Fruit fly (Drosophila melanogaster) whole organism, wandering third instar larva: ENCODE measurements around the gene Indy-2.
A peak's percentile ranks its signal among the peaks of the same experiment; 100 is the strongest.

Experiments
- Abd-B ChIP-seq: fragments of >200 bp; optimal IDR thresholded peaks from 2 replicates; lab custom pipeline; 2017; ENCODE audit warnings: missing biosample characterization, missing genetic modification characterization
- CG32264 ChIP-seq: fragments of 200-800 bp; sonication (Bioruptor generic); optimal IDR thresholded peaks from 2 replicates; lab custom pipeline; 2016; ENCODE audit warnings: missing biosample characterization, missing genetic modification characterization
- CG9705 ChIP-seq: fragments of 200-800 bp; sonication (Bioruptor generic); optimal IDR thresholded peaks from 2 replicates; lab custom pipeline; 2018; ENCODE audit warnings: missing biosample characterization, mild to moderate bottlenecking, missing genetic modification characterization
- CrebA ChIP-seq: fragments of 200-800 bp; sonication (Bioruptor generic); optimal IDR thresholded peaks from 2 replicates; lab custom pipeline; 2016; ENCODE audit warnings: missing biosample characterization, mild to moderate bottlenecking, missing genetic modification characterization, borderline replicate concordance
- Dif ChIP-seq: fragments of 200-275, 200-300 bp; sonication (Bioruptor generic); optimal IDR thresholded peaks from 2 replicates; lab custom pipeline; 2018; ENCODE audit warnings: missing biosample characterization, missing genetic modification characterization; ENCODE audit not compliant: partially characterized antibody
- GATAd ChIP-seq: sonication (Bioruptor generic); optimal IDR thresholded peaks from 2 replicates; lab custom pipeline; 2016; ENCODE audit warnings: missing biosample characterization, missing genetic modification characterization
- HLH106 ChIP-seq: fragments of 200-800 bp; optimal IDR thresholded peaks from 3 replicates; lab custom pipeline; 2019; ENCODE audit warnings: missing biosample characterization, mild to moderate bottlenecking, missing genetic modification characterization, moderate library complexity
- Hnf4 ChIP-seq: fragments of 200-800 bp; sonication (Bioruptor generic); optimal IDR thresholded peaks from 2 replicates; lab custom pipeline; 2016; ENCODE audit warnings: missing biosample characterization, mild to moderate bottlenecking, missing genetic modification characterization
- Hr78 ChIP-seq: fragments of >200 bp; optimal IDR thresholded peaks from 2 replicates; lab custom pipeline; 2017; ENCODE audit warnings: missing biosample characterization, missing genetic modification characterization
- Hr83 ChIP-seq: fragments of 200-300 bp; sonication (Bioruptor generic); optimal IDR thresholded peaks from 2 replicates; lab custom pipeline; 2016; ENCODE audit warnings: missing biosample characterization, mild to moderate bottlenecking, missing genetic modification characterization, moderate library complexity; ENCODE audit not compliant: poor library complexity, severe bottlenecking
- Jra ChIP-seq: sonication (Bioruptor generic); optimal IDR thresholded peaks from 2 replicates; lab custom pipeline; 2016; ENCODE audit warnings: missing biosample characterization, missing genetic modification characterization
- Mio ChIP-seq: sonication (Bioruptor generic); optimal IDR thresholded peaks from 2 replicates; lab custom pipeline; 2016; ENCODE audit warnings: missing biosample characterization, missing genetic modification characterization
- Myc ChIP-seq: fragments of >200 bp; optimal IDR thresholded peaks from 2 replicates; lab custom pipeline; 2017
- N ChIP-seq: fragments of >200 bp; optimal IDR thresholded peaks from 2 replicates; lab custom pipeline; 2018; ENCODE audit warnings: missing biosample characterization, missing external identifiers, missing genetic modification characterization
- OdsH ChIP-seq: fragments of 200-800 bp; sonication (Bioruptor generic); optimal IDR thresholded peaks from 2 replicates; lab custom pipeline; 2016; ENCODE audit warnings: missing biosample characterization, mild to moderate bottlenecking, missing genetic modification characterization
- Rel ChIP-seq, 2 experiments: fragments of 200-800 bp; sonication (Bioruptor generic) in 1 of 2; optimal IDR thresholded peaks; 2 replicates in 1 of 2; 3 replicates in 1 of 2; lab custom pipeline; 2016 to 2019; ENCODE audit warnings: mild to moderate bottlenecking in 2 of 2, missing biosample characterization in 2 of 2, missing genetic modification characterization in 2 of 2, moderate library complexity in 1 of 2
- Sp1 ChIP-seq: fragments of 200-800 bp; sonication (Bioruptor generic); optimal IDR thresholded peaks from 3 replicates; lab custom pipeline; 2019; ENCODE audit warnings: missing biosample characterization, mild to moderate bottlenecking, missing genetic modification characterization, moderate library complexity
- Vsx2 ChIP-seq: fragments of 200-300, 225-300 bp; sonication (Bioruptor generic); optimal IDR thresholded peaks from 2 replicates; lab custom pipeline; 2018; ENCODE audit warnings: missing biosample characterization, missing genetic modification characterization; ENCODE audit not compliant: partially characterized antibody
- br ChIP-seq: fragments of 200-800 bp; sonication (Bioruptor generic); optimal IDR thresholded peaks from 2 replicates; lab custom pipeline; 2016; ENCODE audit warnings: missing biosample characterization, missing genetic modification characterization
- brk ChIP-seq: fragments of 200-800 bp; sonication (Bioruptor generic); optimal IDR thresholded peaks from 2 replicates; lab custom pipeline; 2016; ENCODE audit warnings: missing biosample characterization, mild to moderate bottlenecking, missing genetic modification characterization
- dl ChIP-seq, 2 experiments: fragments of 175-275, 200-275 bp in 1 of 2; fragments of 200-275 bp in 1 of 2; sonication (Bioruptor generic); optimal IDR thresholded peaks; lab custom pipeline; 2018; ENCODE audit warnings: mild to moderate bottlenecking in 2 of 2, missing biosample characterization in 2 of 2, missing genetic modification characterization in 2 of 2, moderate library complexity in 2 of 2; ENCODE audit not compliant: partially characterized antibody in 2 of 2, insufficient read depth in 1 of 2
- dmrt93B ChIP-seq: fragments of 200-800 bp; sonication (Bioruptor generic); optimal IDR thresholded peaks from 2 replicates; lab custom pipeline; 2018; ENCODE audit warnings: missing biosample characterization, mild to moderate bottlenecking, missing genetic modification characterization
- dsf ChIP-seq: sonication (Bioruptor generic); optimal IDR thresholded peaks from 2 replicates; lab custom pipeline; 2016; ENCODE audit warnings: missing biosample characterization, missing genetic modification characterization, borderline replicate concordance
- ey ChIP-seq: fragments of 200-800 bp; sonication (Bioruptor generic); optimal IDR thresholded peaks from 2 replicates; lab custom pipeline; 2016; ENCODE audit warnings: missing biosample characterization, missing genetic modification characterization
- foxo ChIP-seq, 2 experiments: fragments of 200-800 bp; sonication (Bioruptor generic); optimal IDR thresholded peaks; 2 replicates in 1 of 2; 3 replicates in 1 of 2; lab custom pipeline; 2016 to 2017; ENCODE audit warnings: missing biosample characterization in 2 of 2, missing genetic modification characterization in 2 of 2
- fru ChIP-seq: fragments of 200-800 bp; sonication (Bioruptor generic); optimal IDR thresholded peaks from 3 replicates; lab custom pipeline; 2016; ENCODE audit warnings: missing biosample characterization, mild to moderate bottlenecking, missing genetic modification characterization
- h ChIP-seq: fragments of 200-800 bp; sonication (Bioruptor generic); optimal IDR thresholded peaks from 3 replicates; lab custom pipeline; 2016; ENCODE audit warnings: missing biosample characterization, mild to moderate bottlenecking, missing genetic modification characterization
- jim ChIP-seq: fragments of 175-275, 200-325 bp; sonication (Bioruptor generic); optimal IDR thresholded peaks from 2 replicates; lab custom pipeline; 2016; ENCODE audit warnings: missing biosample characterization, mild to moderate bottlenecking, missing genetic modification characterization
- lola ChIP-seq: fragments of >200 bp; optimal IDR thresholded peaks from 2 replicates; lab custom pipeline; 2017; ENCODE audit warnings: missing biosample characterization, missing genetic modification characterization
- psq ChIP-seq: fragments of 200-800 bp; sonication (Bioruptor generic); optimal IDR thresholded peaks from 3 replicates; lab custom pipeline; 2017; ENCODE audit warnings: missing biosample characterization, mild to moderate bottlenecking, missing genetic modification characterization, moderate library complexity
- rgr ChIP-seq: fragments of 200-800 bp; sonication (Bioruptor generic); optimal IDR thresholded peaks from 3 replicates; lab custom pipeline; 2016; ENCODE audit warnings: missing biosample characterization, mild to moderate bottlenecking, missing genetic modification characterization
- sage ChIP-seq: fragments of 200-800 bp; sonication (Bioruptor generic); optimal IDR thresholded peaks from 2 replicates; lab custom pipeline; 2016; ENCODE audit warnings: missing biosample characterization, mild to moderate bottlenecking, missing genetic modification characterization
- sv ChIP-seq: fragments of 200-800 bp; sonication (Bioruptor generic); optimal IDR thresholded peaks from 3 replicates; lab custom pipeline; 2016; ENCODE audit warnings: missing biosample characterization, missing genetic modification characterization
- usp ChIP-seq: fragments of >200 bp; optimal IDR thresholded peaks from 2 replicates; lab custom pipeline; 2017; ENCODE audit warnings: missing biosample characterization, missing genetic modification characterization
- woc ChIP-seq: sonication (Bioruptor generic); optimal IDR thresholded peaks from 2 replicates; lab custom pipeline; 2016; ENCODE audit warnings: missing biosample characterization, mild to moderate bottlenecking, missing genetic modification characterization

Gene Indy-2

DNA sequence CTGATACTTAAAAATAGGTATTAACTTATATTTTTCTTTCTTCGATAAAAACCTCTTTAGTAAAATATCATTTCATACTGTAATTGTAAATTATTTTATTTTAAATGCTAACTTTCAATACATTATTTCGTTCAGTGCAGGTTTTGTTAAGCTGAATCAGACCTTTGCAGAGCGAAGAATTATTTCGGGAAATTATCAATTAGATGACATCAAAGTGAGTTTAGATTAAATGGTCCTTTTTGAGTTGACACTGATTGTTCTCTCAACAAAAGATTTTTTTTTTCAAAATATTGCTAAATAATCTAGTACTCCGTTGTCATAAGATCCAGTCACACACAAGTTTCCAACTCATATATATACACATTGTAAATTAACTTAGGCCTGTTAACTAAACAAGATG lies at the start of gene Indy-2, which contains the start of gene CG33934:
Gene Indy-2, plus strand, starts transcription at position 301 of the 400 bp plus-strand sequence.
Gene CG33934, plus strand, starts transcription at position 301 of the 400 bp plus-strand sequence.
- TF ChIP-seq HLH106 (tag; lab: Kevin White, UChicago) (no peak), sage (GFP tag; lab: Kevin White, UChicago) (no peak), ey (no peak), h (GFP tag; lab: Kevin White, UChicago) (no peak), lola (GFP tag; lab: Kevin White, UChicago) (no peak), CG32264 (GFP tag; lab: Kevin White, UChicago) (no peak), usp (GFP tag; lab: Kevin White, UChicago) (no peak)

DNA sequence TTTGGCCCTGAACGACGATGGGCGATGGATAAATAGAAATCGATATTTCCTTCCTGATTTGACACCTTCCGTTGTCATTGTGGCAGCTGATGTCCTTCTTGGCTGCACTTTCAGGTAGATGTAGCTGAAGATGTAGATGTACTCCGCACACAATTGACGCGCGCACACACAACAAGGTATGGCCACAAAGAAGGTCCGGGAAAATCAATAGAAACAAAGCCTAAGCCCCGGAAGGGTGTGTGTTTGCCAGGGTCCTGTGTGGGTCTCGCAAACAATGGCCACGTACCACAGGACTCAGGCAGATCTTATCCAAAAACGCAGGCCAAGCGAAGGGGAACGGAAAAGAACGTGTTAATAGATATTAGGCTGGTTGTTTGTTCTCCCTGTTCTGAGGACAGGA lies 47.1 kb upstream of the Indy-2 start:
- TF ChIP-seq sv (GFP tag; lab: Kevin White, UChicago) (no peak), Hr83 (GFP tag; lab: Kevin White, UChicago) (no peak), fru (GFP tag; lab: Kevin White, UChicago) (no peak), ey (no peak), Dif (GFP tag; lab: Kevin White, UChicago) (no peak), Hr78 (GFP tag; lab: Kevin White, UChicago) (no peak), psq (no peak), usp (GFP tag; lab: Kevin White, UChicago) (no peak), CrebA (GFP tag; lab: Kevin White, UChicago) (no peak), HLH106 (tag; lab: Kevin White, UChicago) (no peak), N (GFP tag; lab: Kevin White, UChicago) (no peak), dsf (GFP tag; lab: Kevin White, UChicago) (no peak), h (GFP tag; lab: Kevin White, UChicago) (no peak)

DNA sequence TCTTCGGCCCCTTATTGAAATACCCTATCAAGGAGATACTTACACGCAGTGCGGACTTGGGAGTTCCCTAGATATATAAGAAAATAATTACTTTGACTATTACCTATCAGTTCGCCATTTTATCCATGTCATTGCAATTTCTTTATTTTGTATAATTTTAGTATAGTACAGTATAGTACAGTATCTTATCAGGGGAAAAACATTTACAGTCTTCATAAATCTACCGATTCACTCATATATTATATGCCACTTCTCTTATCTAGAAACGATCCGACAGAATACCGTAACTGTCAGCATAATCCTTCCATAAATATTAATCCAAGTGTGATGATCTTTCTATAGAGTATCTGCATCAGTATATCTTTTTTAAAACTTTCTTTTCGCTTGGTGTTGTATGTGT lies 46.1 kb upstream of the Indy-2 start:
- no peak for TF ChIP-seq Mio (GFP tag; lab: Kevin White, UChicago)
- TF ChIP-seq dmrt93B (GFP tag; lab: Kevin White, UChicago), result no peak
- TF ChIP-seq sv (GFP tag; lab: Kevin White, UChicago), result no peak
- no peak for TF ChIP-seq Hnf4 (GFP tag; lab: Kevin White, UChicago)
- TF ChIP-seq foxo (GFP tag; optimal IDR thresholded peaks at IDR 0.05; lab: Kevin White, UChicago), result no peak
- TF ChIP-seq dl (GFP tag; optimal IDR thresholded peaks at IDR 0.05; lab: Kevin White, UChicago; ENCODE audit: insufficient read depth in 1 of 2, partially characterized antibody in 2 of 2), result no peak
- no peak for TF ChIP-seq CG32264 (GFP tag; lab: Kevin White, UChicago)
- no peak for TF ChIP-seq Hr78 (GFP tag; lab: Kevin White, UChicago)
- no peak for TF ChIP-seq Rel (GFP tag; optimal IDR thresholded peaks at IDR 0.05; lab: Kevin White, UChicago)
- TF ChIP-seq Rel (tag; optimal IDR thresholded peaks at IDR 0.05; lab: Kevin White, UChicago), result no peak
- TF ChIP-seq HLH106 (tag; lab: Kevin White, UChicago), result no peak
- TF ChIP-seq GATAd (GFP tag; lab: Kevin White, UChicago), result no peak
- TF ChIP-seq Vsx2 (GFP tag; lab: Kevin White, UChicago), result no peak

DNA sequence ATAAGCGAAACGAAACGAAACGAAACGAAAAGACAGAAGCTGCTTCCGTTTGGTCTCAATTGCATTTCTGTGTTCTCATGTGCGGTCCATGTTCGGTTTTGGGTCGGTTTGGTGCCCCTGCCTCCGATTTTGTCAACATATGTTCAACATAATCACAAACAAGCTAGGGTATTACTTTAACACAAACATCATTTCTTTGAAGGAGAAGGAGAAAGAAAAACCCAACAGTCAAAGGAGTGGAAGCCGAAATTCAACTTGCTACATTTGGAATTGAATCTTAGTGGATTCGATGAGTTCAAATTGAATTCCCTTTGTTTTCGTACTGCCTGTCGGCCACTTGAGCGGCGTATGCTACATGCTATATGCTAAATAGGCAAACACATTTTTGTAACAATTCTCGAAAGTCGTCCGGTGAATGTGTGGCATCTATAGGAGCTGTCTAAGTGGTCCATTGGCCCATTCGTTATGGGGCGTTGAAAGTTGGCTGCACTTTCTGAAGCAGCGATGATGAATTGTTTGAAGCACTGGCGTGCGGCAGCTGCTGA lies 45.0 kb upstream of the Indy-2 start:
- no peak for TF ChIP-seq ey
- no peak for TF ChIP-seq h (GFP tag; lab: Kevin White, UChicago)
- no peak for TF ChIP-seq dsf (GFP tag; lab: Kevin White, UChicago)
- TF ChIP-seq dmrt93B (GFP tag; lab: Kevin White, UChicago), result no peak
- TF ChIP-seq CrebA (GFP tag; lab: Kevin White, UChicago), result no peak
- TF ChIP-seq Myc (lab: Kevin White, UChicago), result no peak
- no peak for TF ChIP-seq lola (GFP tag; lab: Kevin White, UChicago)
- TF ChIP-seq Jra (GFP tag; lab: Kevin White, UChicago), result no peak
- TF ChIP-seq brk, result no peak
- TF ChIP-seq Hr83 (GFP tag; lab: Kevin White, UChicago), result no peak
- no peak for TF ChIP-seq psq
- TF ChIP-seq Rel (GFP tag; optimal IDR thresholded peaks at IDR 0.05; lab: Kevin White, UChicago), result no peak
- no peak for TF ChIP-seq Rel (tag; optimal IDR thresholded peaks at IDR 0.05; lab: Kevin White, UChicago)

DNA sequence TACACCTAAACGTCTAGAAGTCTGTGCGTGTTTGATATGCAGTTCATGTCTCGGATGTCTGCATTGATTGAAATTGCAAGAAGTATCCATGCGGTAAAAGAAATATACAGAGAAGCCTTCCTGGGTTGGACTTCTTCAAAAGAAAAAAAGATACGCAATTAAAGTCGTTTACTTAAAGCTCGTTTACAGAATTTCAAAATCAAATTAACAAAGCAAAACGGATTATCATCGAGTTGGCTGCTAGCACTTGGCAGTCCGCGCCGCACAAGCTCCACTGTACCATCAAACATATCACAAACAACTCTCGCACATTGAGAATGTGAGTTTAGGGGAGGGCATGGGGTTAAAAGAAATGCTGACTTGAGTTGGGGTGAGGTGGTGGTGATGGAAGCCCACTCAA lies 44.1 kb upstream of the Indy-2 start:
- TF ChIP-seq rgr (GFP tag; lab: Kevin White, UChicago) (peak; percentile 68), sv (GFP tag; lab: Kevin White, UChicago) (peak; percentile 18), CrebA (GFP tag; lab: Kevin White, UChicago) (no peak), usp (GFP tag; lab: Kevin White, UChicago) (no peak), br (peak; percentile 59), Rel (GFP tag; optimal IDR thresholded peaks at IDR 0.05; lab: Kevin White, UChicago) (no peak), Rel (tag; optimal IDR thresholded peaks at IDR 0.05; lab: Kevin White, UChicago) (no peak), brk (peak; percentile 6), dl (GFP tag; optimal IDR thresholded peaks at IDR 0.05; lab: Kevin White, UChicago; ENCODE audit: insufficient read depth in 1 of 2, partially characterized antibody in 2 of 2) (no peak), fru (GFP tag; lab: Kevin White, UChicago) (peak; percentile 58), h (GFP tag; lab: Kevin White, UChicago) (peak; percentile 72), psq (peak; percentile 45), Abd-B (GFP tag; lab: Kevin White, UChicago) (no peak), Sp1 (GFP tag; lab: Kevin White, UChicago) (peak; percentile 44), Myc (lab: Kevin White, UChicago) (no peak), CG9705 (no peak), jim (GFP tag; lab: Kevin White, UChicago) (no peak), Vsx2 (GFP tag; lab: Kevin White, UChicago) (no peak), N (GFP tag; lab: Kevin White, UChicago) (no peak), Hr78 (GFP tag; lab: Kevin White, UChicago) (no peak), CG32264 (GFP tag; lab: Kevin White, UChicago) (no peak), OdsH (GFP tag; lab: Kevin White, UChicago) (peak; percentile 46), lola (GFP tag; lab: Kevin White, UChicago) (no peak), woc (GFP tag; lab: Kevin White, UChicago) (peak; percentile 42)
